Worm (Caenorhabditis elegans) whole organism, L1 larva: Measurements from ENCODE around the gene F10C1.1.
A peak's percentile ranks its signal among the peaks of the same experiment; 100 is the strongest.

Experiments used
- C34B4.2 ChIP-seq: sonication (generic microtip); optimal IDR thresholded peaks from 2 replicates; lab custom pipeline; 2017; ENCODE audit warnings: mild to moderate bottlenecking, missing genetic modification characterization, missing compliant biosample characterization
- F16B12.6 ChIP-seq: fragments of 150-350 bp; optimal IDR thresholded peaks from 2 replicates; lab custom pipeline; 2014; ENCODE audit warnings: missing biosample characterization, missing genetic modification characterization
- aha-1 ChIP-seq: fragments of 150-350 bp; optimal IDR thresholded peaks from 2 replicates; lab custom pipeline; 2014; ENCODE audit warnings: missing biosample characterization, missing genetic modification characterization
- aly-2 ChIP-seq: fragments of 150-350 bp; optimal IDR thresholded peaks from 2 replicates; lab custom pipeline; 2014; ENCODE audit warnings: missing biosample characterization, missing genetic modification characterization
- ceh-63 ChIP-seq: fragments of 200-800 bp; sonication (Bioruptor generic); optimal IDR thresholded peaks from 2 replicates; lab custom pipeline; 2018; ENCODE audit warnings: mild to moderate bottlenecking, missing genetic modification characterization, missing compliant biosample characterization
- dpl-1 ChIP-seq, 3 experiments: fragments of 150-350 bp in 2 of 3; sonication (generic microtip) in 1 of 3; optimal IDR thresholded peaks; 2 replicates each; lab custom pipeline; 2014 to 2017; ENCODE audit warnings: missing biosample characterization in 3 of 3, missing genetic modification characterization in 3 of 3, missing genetic modification reagents in 3 of 3
- efl-1 ChIP-seq, 4 experiments: fragments of 150-350 bp; optimal IDR thresholded peaks in 3 of 4; peaks in 1 of 4; 1 replicate in 1 of 4; 2 replicates in 3 of 4; lab custom pipeline; 2014; ENCODE audit warnings: missing biosample characterization in 2 of 4, missing genetic modification characterization in 2 of 4, missing genetic modification reagents in 2 of 4
- efl-3 ChIP-seq: fragments of 200-800 bp; sonication (Bioruptor generic); optimal IDR thresholded peaks from 2 replicates; lab custom pipeline; 2018; ENCODE audit warnings: mild to moderate bottlenecking, missing genetic modification characterization, missing compliant biosample characterization
- elt-2 ChIP-seq: sonication (generic microtip); optimal IDR thresholded peaks from 2 replicates; lab custom pipeline; 2016; ENCODE audit warnings: missing genetic modification characterization, mild to moderate bottlenecking, inconsistent platforms, missing compliant biosample characterization, missing genetic modification reagents
- ets-5 ChIP-seq: fragments of 200-800 bp; sonication (Bioruptor generic); IDR thresholded peaks from 2 replicates; pipeline ENCODE4 v1.3.6; 2022; ENCODE audit warnings: missing genetic modification characterization, missing compliant biosample characterization
- fkh-4 ChIP-seq: sonication (generic microtip); optimal IDR thresholded peaks from 2 replicates; lab custom pipeline; 2016; ENCODE audit warnings: missing compliant biosample characterization, missing genetic modification characterization, borderline replicate concordance
- fkh-8 ChIP-seq: sonication (generic microtip); optimal IDR thresholded peaks from 2 replicates; lab custom pipeline; 2016; ENCODE audit warnings: mild to moderate bottlenecking, missing genetic modification characterization, missing compliant biosample characterization
- grh-1 ChIP-seq: fragments of 200-800 bp; sonication (Bioruptor generic); IDR thresholded peaks from 2 replicates; pipeline ENCODE4 v1.3.6; 2022; ENCODE audit warnings: missing genetic modification reagents, missing genetic modification characterization, missing compliant biosample characterization
- hlh-17 ChIP-seq: fragments of 200-800 bp; sonication (Bioruptor generic); optimal IDR thresholded peaks from 2 replicates; lab custom pipeline; 2018; ENCODE audit warnings: missing genetic modification characterization, mild to moderate bottlenecking, missing compliant biosample characterization, moderate library complexity, borderline replicate concordance
- isw-1 ChIP-seq: fragments of 200-800 bp; sonication (Bioruptor generic); IDR thresholded peaks from 2 replicates; pipeline ENCODE4 v1.3.6; 2022; ENCODE audit warnings: missing genetic modification characterization, missing compliant biosample characterization
- jun-1 ChIP-seq: fragments of 150-350 bp; optimal IDR thresholded peaks from 2 replicates; lab custom pipeline; 2014; ENCODE audit warnings: missing biosample characterization, missing genetic modification reagents, missing genetic modification characterization
- lin-13 ChIP-seq: fragments of 150-350 bp; optimal IDR thresholded peaks from 2 replicates; lab custom pipeline; 2014; ENCODE audit warnings: missing biosample characterization, missing genetic modification reagents, missing genetic modification characterization
- lin-14 ChIP-seq: fragments of 200-800 bp; sonication (Bioruptor generic); optimal IDR thresholded peaks from 2 replicates; lab custom pipeline; 2018; ENCODE audit warnings: mild to moderate bottlenecking, missing genetic modification characterization, moderate library complexity, missing compliant biosample characterization
- lin-15B ChIP-seq: fragments of 150-350 bp; sonication (generic microtip); optimal IDR thresholded peaks from 3 replicates; lab custom pipeline; 2014; ENCODE audit warnings: missing biosample characterization, missing genetic modification characterization
- lin-39 ChIP-seq: fragments of 150-350 bp; optimal IDR thresholded peaks from 2 replicates; lab custom pipeline; 2014; ENCODE audit warnings: missing biosample characterization, missing genetic modification reagents, missing genetic modification characterization
- lir-3 ChIP-seq: sonication (generic microtip); optimal IDR thresholded peaks from 2 replicates; lab custom pipeline; 2016; ENCODE audit warnings: mild to moderate bottlenecking, missing genetic modification characterization, moderate library complexity, missing compliant biosample characterization; ENCODE audit not compliant: poor library complexity
- nhr-11 ChIP-seq: fragments of 150-350 bp; optimal IDR thresholded peaks from 2 replicates; lab custom pipeline; 2014; ENCODE audit warnings: missing biosample characterization, missing genetic modification characterization
- nhr-20 ChIP-seq: sonication (generic microtip); optimal IDR thresholded peaks from 2 replicates; lab custom pipeline; 2016; ENCODE audit warnings: mild to moderate bottlenecking, missing genetic modification characterization, missing compliant biosample characterization
- nhr-237 ChIP-seq: fragments of 150-350 bp; optimal IDR thresholded peaks from 2 replicates; lab custom pipeline; 2014; ENCODE audit warnings: missing biosample characterization, missing genetic modification characterization
- nhr-76 ChIP-seq: sonication (generic microtip); optimal IDR thresholded peaks from 2 replicates; lab custom pipeline; 2017; ENCODE audit warnings: missing biosample characterization, missing genetic modification characterization
- nhr-77 ChIP-seq: fragments of 150-350 bp; optimal IDR thresholded peaks from 2 replicates; lab custom pipeline; 2014; ENCODE audit warnings: missing biosample characterization, missing genetic modification characterization
- nhr-84 ChIP-seq: sonication (generic microtip); optimal IDR thresholded peaks from 2 replicates; lab custom pipeline; 2017; ENCODE audit warnings: missing biosample characterization, missing genetic modification characterization
- nhr-90 ChIP-seq: sonication (generic microtip); optimal IDR thresholded peaks from 2 replicates; lab custom pipeline; 2016; ENCODE audit warnings: mild to moderate bottlenecking, missing genetic modification characterization, missing compliant biosample characterization; ENCODE audit not compliant: poor library complexity
- skn-1 ChIP-seq: fragments of 150-350 bp; optimal IDR thresholded peaks from 2 replicates; lab custom pipeline; 2014; ENCODE audit warnings: missing biosample characterization, missing genetic modification characterization
- snpc-4 ChIP-seq: fragments of 150-350 bp; optimal IDR thresholded peaks from 2 replicates; lab custom pipeline; 2014; ENCODE audit warnings: missing biosample characterization, missing genetic modification characterization
- sup-37 ChIP-seq: fragments of 200-800 bp; sonication (Bioruptor generic); optimal IDR thresholded peaks from 2 replicates; lab custom pipeline; 2018; ENCODE audit warnings: mild to moderate bottlenecking, missing genetic modification characterization, missing compliant biosample characterization
- tbx-2 ChIP-seq: sonication (generic microtip); optimal IDR thresholded peaks from 2 replicates; lab custom pipeline; 2016; ENCODE audit warnings: missing genetic modification characterization, missing compliant biosample characterization
- unc-62 ChIP-seq: fragments of 150-350 bp; optimal IDR thresholded peaks from 2 replicates; lab custom pipeline; 2014; ENCODE audit warnings: missing biosample characterization, missing genetic modification reagents, missing genetic modification characterization
- vab-15 ChIP-seq: sonication (generic microtip); optimal IDR thresholded peaks from 2 replicates; lab custom pipeline; 2017; ENCODE audit warnings: missing genotype, mild to moderate bottlenecking, missing genetic modification characterization, missing compliant biosample characterization
- xbp-1 ChIP-seq: sonication (generic microtip); optimal IDR thresholded peaks from 2 replicates; lab custom pipeline; 2016; ENCODE audit warnings: missing genetic modification characterization, missing compliant biosample characterization
- zag-1 ChIP-seq: fragments of 150-350 bp; optimal IDR thresholded peaks from 2 replicates; lab custom pipeline; 2014; ENCODE audit warnings: missing biosample characterization, missing genetic modification characterization
- zip-4 ChIP-seq: fragments of 200-800 bp; sonication (Bioruptor generic); optimal IDR thresholded peaks from 2 replicates; lab custom pipeline; 2018; ENCODE audit warnings: mild to moderate bottlenecking, missing genetic modification characterization, moderate library complexity, missing compliant biosample characterization
- ztf-11 ChIP-seq, 2 experiments: sonication (generic microtip); optimal IDR thresholded peaks; 2 replicates each; lab custom pipeline; 2016 to 2017; ENCODE audit warnings: missing genetic modification characterization in 2 of 2, missing biosample characterization in 1 of 2, missing compliant biosample characterization in 1 of 2
- ztf-4 ChIP-seq: fragments of 150-350 bp; optimal IDR thresholded peaks from 2 replicates; lab custom pipeline; 2014; ENCODE audit warnings: missing biosample characterization, missing genetic modification characterization

Gene F10C1.1

ce11 chrII:5801075-5801474, 27.0 kb downstream of the F10C1.1 start, which contains the start of the genes K05F1.9 and K05F1.1:
TSS of gene K05F1.9 (minus strand) at chrII:5801175.
TSS of gene K05F1.1 (plus strand) at chrII:5801382.
- TF ChIP-seq ceh-63 (GFP tag; lab: Kevin White, UChicago) (no peak), lin-14 (GFP tag; lab: Kevin White, UChicago) (no peak), nhr-237 (tag; lab: Kevin White, UChicago) (no peak), C34B4.2 (tag; lab: Kevin White, UChicago) (no peak), lin-39 (tag; lab: Kevin White, UChicago) (no peak), sup-37 (GFP tag; lab: Kevin White, UChicago) (no peak), fkh-4 (tag; lab: Kevin White, UChicago) (no peak), tbx-2 (tag; lab: Kevin White, UChicago) (no peak), nhr-76 (tag; lab: Kevin White, UChicago) (no peak), xbp-1 (tag; lab: Kevin White, UChicago) (no peak), unc-62 (GFP tag; lab: Kevin White, UChicago) (no peak), ets-5 (GFP tag; lab: Robert Waterston, UW) (no peak), efl-3 (GFP tag; lab: Kevin White, UChicago) (no peak), fkh-8 (tag; lab: Kevin White, UChicago) (no peak), nhr-11 (no peak), zip-4 (no peak), snpc-4 (tag; lab: Kevin White, UChicago) (no peak)

- TF ChIP-seq aha-1 (tag; lab: Kevin White, UChicago) (no peak), grh-1 (GFP tag; lab: Robert Waterston, UW) (no peak), vab-15 (no peak), jun-1 (tag; lab: Kevin White, UChicago) (no peak), efl-1 (optimal IDR thresholded peaks at IDR 0.05; lab: Kevin White, UChicago) (no peak), efl-1 (GFP tag; optimal IDR thresholded peaks at IDR 0.05 in 1 of 2; lab: Kevin White, UChicago) (no peak), aly-2 (tag; lab: Kevin White, UChicago) (no peak), lin-13 (GFP tag; lab: Kevin White, UChicago) (no peak), lir-3 (tag; lab: Kevin White, UChicago) (no peak), hlh-17 (GFP tag; lab: Kevin White, UChicago) (no peak), F16B12.6 (no peak), nhr-11 (no peak)
Measured at ce11 chrII:5804288-5804687, 30.3 kb downstream of the F10C1.1 start.

ce11 chrII:5805303-5805702, 31.3 kb downstream of the F10C1.1 start, which contains the start of gene K05F1.10:
TSS of gene K05F1.10 (minus strand) at chrII:5805473.
- no peak for TF ChIP-seq isw-1 (GFP tag; lab: Robert Waterston, UW)
- TF ChIP-seq efl-1 (optimal IDR thresholded peaks at IDR 0.05; lab: Kevin White, UChicago), result no peak
- peak in 1 of 2 experiments; percentile 51 for TF ChIP-seq efl-1 (GFP tag; optimal IDR thresholded peaks at IDR 0.05 in 1 of 2; lab: Kevin White, UChicago)
- TF ChIP-seq elt-2 (tag; lab: Kevin White, UChicago), result peak; percentile 64

ce11 chrII:5806563-5806962, 32.5 kb downstream of the F10C1.1 start:
- TF ChIP-seq elt-2 (tag; lab: Kevin White, UChicago) (peak; percentile 84), efl-1 (optimal IDR thresholded peaks at IDR 0.05; lab: Kevin White, UChicago) (no peak), efl-1 (GFP tag; optimal IDR thresholded peaks at IDR 0.05 in 1 of 2; lab: Kevin White, UChicago) (peak in 1 of 2 experiments; percentile 84), nhr-76 (tag; lab: Kevin White, UChicago) (no peak)

- TF ChIP-seq ztf-4 (tag; lab: Kevin White, UChicago) (no peak), nhr-20 (no peak), sup-37 (GFP tag; lab: Kevin White, UChicago) (no peak), lin-39 (tag; lab: Kevin White, UChicago) (no peak), nhr-84 (no peak), lin-15B (tag; lab: Kevin White, UChicago) (no peak), tbx-2 (tag; lab: Kevin White, UChicago) (no peak), snpc-4 (tag; lab: Kevin White, UChicago) (no peak), ztf-11 (tag; optimal IDR thresholded peaks at IDR 0.05; lab: Kevin White, UChicago) (no peak), nhr-77 (tag; lab: Kevin White, UChicago) (no peak), fkh-8 (tag; lab: Kevin White, UChicago) (no peak), lin-13 (GFP tag; lab: Kevin White, UChicago) (no peak), efl-3 (GFP tag; lab: Kevin White, UChicago) (no peak), nhr-90 (tag; lab: Kevin White, UChicago) (no peak), xbp-1 (tag; lab: Kevin White, UChicago) (no peak), zag-1 (tag; lab: Kevin White, UChicago) (no peak), F16B12.6 (no peak), skn-1 (no peak), dpl-1 (GFP tag; optimal IDR thresholded peaks at IDR 0.05; lab: Kevin White, UChicago) (no peak)
Measured at ce11 chrII:5810230-5810629, 36.2 kb downstream of the F10C1.1 start, which contains the start of the genes msp-64 and ZK1248.5. TSS of gene msp-64 (minus strand) at chrII:5810330. TSS of gene ZK1248.5 (plus strand) at chrII:5810514.
